Fruit fly (Drosophila melanogaster) whole organism, embryonic: ENCODE data around the gene CG3909.

ENCODE experiments used
- Atf3 ChIP-seq: fragments of 200-800 bp; sonication (Bioruptor generic); optimal IDR thresholded peaks from 3 replicates; lab custom pipeline; 2016; ENCODE audit warnings: missing biosample characterization, missing genetic modification characterization
- BtbVII ChIP-seq: fragments of 200-800 bp; sonication (Bioruptor generic); optimal IDR thresholded peaks from 3 replicates; lab custom pipeline; 2017; ENCODE audit warnings: missing biosample characterization, mild to moderate bottlenecking, missing genetic modification characterization
- CG10209 ChIP-seq: fragments of 200-800 bp; sonication (Bioruptor generic); optimal IDR thresholded peaks from 3 replicates; lab custom pipeline; 2017; ENCODE audit warnings: missing biosample characterization, mild to moderate bottlenecking, missing genetic modification characterization, missing genetic modification reagents
- CG11696 ChIP-seq: fragments of 200-800 bp; sonication (Bioruptor generic); IDR thresholded peaks from 2 replicates; pipeline ENCODE4 v1.3.6; 2022; ENCODE audit warnings: missing biosample characterization, missing genetic modification characterization
- CG12155 ChIP-seq: fragments of 200-800 bp; sonication (Bioruptor generic); optimal IDR thresholded peaks from 3 replicates; lab custom pipeline; 2016; ENCODE audit warnings: missing biosample characterization, missing genetic modification characterization
- CG12391 ChIP-seq: fragments of 200-800 bp; sonication (Bioruptor generic); optimal IDR thresholded peaks from 3 replicates; lab custom pipeline; 2018; ENCODE audit warnings: missing biosample characterization, mild to moderate bottlenecking, missing genetic modification characterization, moderate library complexity
- CG12769 ChIP-seq: fragments of 200-800 bp; sonication (Bioruptor generic); optimal IDR thresholded peaks from 2 replicates; lab custom pipeline; 2019; ENCODE audit warnings: missing biosample characterization, mild to moderate bottlenecking, missing genetic modification characterization, moderate library complexity
- CG1602 ChIP-seq: fragments of 200-800 bp; sonication (Bioruptor generic); optimal IDR thresholded peaks from 3 replicates; lab custom pipeline; 2016; ENCODE audit warnings: missing biosample characterization, missing genetic modification characterization
- CG18599 ChIP-seq: fragments of 200-800 bp; sonication (Bioruptor generic); optimal IDR thresholded peaks from 3 replicates; lab custom pipeline; 2017; ENCODE audit warnings: missing biosample characterization, missing genetic modification characterization, mild to moderate bottlenecking, moderate library complexity, missing genetic modification reagents
- CG2678 ChIP-seq: fragments of 200-800 bp; sonication (Bioruptor generic); optimal IDR thresholded peaks from 3 replicates; lab custom pipeline; 2019; ENCODE audit warnings: missing biosample characterization, mild to moderate bottlenecking, missing genetic modification characterization, moderate library complexity
- CG31365 ChIP-seq: fragments of 200-800 bp; sonication (Bioruptor generic); optimal IDR thresholded peaks from 2 replicates; lab custom pipeline; 2018; ENCODE audit warnings: missing biosample characterization, mild to moderate bottlenecking, missing genetic modification characterization
- CG32767 ChIP-seq: fragments of 200-800 bp; sonication (Bioruptor generic); IDR thresholded peaks from 2 replicates; pipeline ENCODE4 v1.3.6; 2022; ENCODE audit warnings: missing biosample characterization, missing genetic modification characterization
- CG3281 ChIP-seq: fragments of 200-800 bp; sonication (Bioruptor generic); optimal IDR thresholded peaks from 3 replicates; lab custom pipeline; 2017; ENCODE audit warnings: missing biosample characterization, mild to moderate bottlenecking, missing genetic modification characterization
- CG5953 ChIP-seq: fragments of 200-800 bp; sonication (Bioruptor generic); IDR thresholded peaks from 2 replicates; pipeline ENCODE4 v1.3.6; 2022; ENCODE audit warnings: missing biosample characterization, missing genetic modification characterization
- CG6254 ChIP-seq: fragments of 200-800 bp; sonication (Bioruptor generic); optimal IDR thresholded peaks from 3 replicates; lab custom pipeline; 2017; ENCODE audit warnings: mild to moderate bottlenecking, missing biosample characterization, missing genetic modification reagents, missing genetic modification characterization
- CG8478 ChIP-seq: fragments of >200 bp; optimal IDR thresholded peaks from 2 replicates; lab custom pipeline; 2018
- CG9215 ChIP-seq: fragments of 200-800 bp; sonication (Bioruptor generic); IDR thresholded peaks from 2 replicates; pipeline ENCODE4 v1.3.6; 2022; ENCODE audit warnings: missing biosample characterization, missing genetic modification characterization
- CG9876 ChIP-seq: fragments of 200-800 bp; sonication (Bioruptor generic); optimal IDR thresholded peaks from 2 replicates; lab custom pipeline; 2016; ENCODE audit warnings: missing biosample characterization, missing genetic modification characterization
- CTCF ChIP-seq: fragments of 200-800 bp; sonication (Bioruptor generic); optimal IDR thresholded peaks from 2 replicates; lab custom pipeline; 2017; ENCODE audit warnings: missing biosample characterization, mild to moderate bottlenecking, missing genetic modification characterization, moderate library complexity
- Camta ChIP-seq: fragments of 200-800 bp; sonication (Bioruptor generic); optimal IDR thresholded peaks from 2 replicates; lab custom pipeline; 2016; ENCODE audit warnings: missing biosample characterization, missing genetic modification characterization
- Dll ChIP-seq: fragments of 200-800 bp; sonication (Bioruptor generic); IDR thresholded peaks from 4 replicates; pipeline ENCODE4 v1.3.6; 2022; ENCODE audit warnings: missing biosample characterization, missing genetic modification characterization; ENCODE audit not compliant: partially characterized antibody
- Doc3 ChIP-seq: fragments of 200-800 bp; sonication (Bioruptor generic); IDR thresholded peaks from 3 replicates; pipeline ENCODE4 v1.3.6; 2022; ENCODE audit warnings: missing biosample characterization, missing genetic modification characterization; ENCODE audit not compliant: partially characterized antibody
- ERR ChIP-seq: fragments of 200-800 bp; sonication (Bioruptor generic); optimal IDR thresholded peaks from 2 replicates; lab custom pipeline; 2016; ENCODE audit warnings: missing biosample characterization, missing genetic modification characterization
- Elba2 ChIP-seq: fragments of 200-800 bp; sonication (Bioruptor generic); optimal IDR thresholded peaks from 3 replicates; lab custom pipeline; 2016; ENCODE audit warnings: missing biosample characterization, missing genetic modification characterization
- Fer1 ChIP-seq: fragments of 200-800 bp; sonication (Bioruptor generic); optimal IDR thresholded peaks from 2 replicates; lab custom pipeline; 2017; ENCODE audit warnings: missing biosample characterization, mild to moderate bottlenecking, missing genetic modification characterization
- HmgZ ChIP-seq: fragments of 200-800 bp; sonication (Bioruptor generic); optimal IDR thresholded peaks from 2 replicates; lab custom pipeline; 2018; ENCODE audit warnings: missing biosample characterization, mild to moderate bottlenecking, missing genetic modification characterization
- Hr3 ChIP-seq: fragments of 200-800 bp; sonication (Bioruptor generic); optimal IDR thresholded peaks from 3 replicates; lab custom pipeline; 2016; ENCODE audit warnings: missing biosample characterization, missing genetic modification characterization
- MTF-1 ChIP-seq: fragments of 200-800 bp; sonication (Bioruptor generic); optimal IDR thresholded peaks from 2 replicates; lab custom pipeline; 2018; ENCODE audit warnings: missing biosample characterization, mild to moderate bottlenecking, missing genetic modification characterization, borderline replicate concordance
- Meics ChIP-seq: fragments of 200-800 bp; sonication (Bioruptor generic); optimal IDR thresholded peaks from 2 replicates; lab custom pipeline; 2017; ENCODE audit warnings: missing biosample characterization, mild to moderate bottlenecking, missing genetic modification characterization
- Opbp ChIP-seq: fragments of 200-800 bp; sonication (Bioruptor generic); IDR thresholded peaks from 3 replicates; pipeline ENCODE4 v1.3.6; 2022; ENCODE audit warnings: missing biosample characterization, missing genetic modification characterization; ENCODE audit not compliant: partially characterized antibody
- Sry-δ ChIP-seq: fragments of 200-800 bp; sonication (Bioruptor generic); optimal IDR thresholded peaks from 2 replicates; lab custom pipeline; 2016; ENCODE audit warnings: missing biosample characterization, missing genetic modification characterization
- Trl ChIP-seq, 3 experiments: fragments of >200 bp in 2 of 3; fragments of 200-800 bp in 1 of 3; sonication (Bioruptor generic) in 1 of 3; optimal IDR thresholded peaks; 2 replicates in 1 of 3; 3 replicates in 2 of 3; lab custom pipeline; 2016 to 2017; ENCODE audit warnings: missing biosample characterization in 1 of 3, missing genetic modification characterization in 1 of 3
- Xrp1 ChIP-seq: fragments of 200-800 bp; sonication (Bioruptor generic); IDR thresholded peaks from 2 replicates; pipeline ENCODE4 v1.3.6; 2022; ENCODE audit warnings: missing biosample characterization, missing genetic modification characterization
- btn ChIP-seq: fragments of 200-800 bp; sonication (Bioruptor generic); optimal IDR thresholded peaks from 2 replicates; lab custom pipeline; 2016; ENCODE audit warnings: missing biosample characterization, missing genetic modification characterization
- chinmo ChIP-seq: fragments of 200-800 bp; sonication (Bioruptor generic); IDR thresholded peaks from 4 replicates; pipeline ENCODE4 v1.3.6; 2022; ENCODE audit warnings: missing biosample characterization, missing genetic modification characterization; ENCODE audit not compliant: partially characterized antibody
- fd96Cb ChIP-seq: fragments of 200-800 bp; sonication (Bioruptor generic); optimal IDR thresholded peaks from 2 replicates; lab custom pipeline; 2018; ENCODE audit warnings: missing biosample characterization, mild to moderate bottlenecking, missing genetic modification characterization, moderate library complexity
- gfzf ChIP-seq: fragments of 200-800 bp; sonication (Bioruptor generic); optimal IDR thresholded peaks from 2 replicates; lab custom pipeline; 2016; ENCODE audit warnings: missing biosample characterization, mild to moderate bottlenecking, missing genetic modification characterization, moderate library complexity
- hkb ChIP-seq, 2 experiments: fragments of 200-800 bp in 1 of 2; fragments of >200 bp in 1 of 2; sonication (Bioruptor generic) in 1 of 2; IDR thresholded peaks in 1 of 2; optimal IDR thresholded peaks in 1 of 2; 2 replicates each; pipeline versions ENCODE4 v1.3.6 to Lab custom; 2017 to 2022; ENCODE audit warnings: missing biosample characterization in 1 of 2, missing genetic modification characterization in 1 of 2
- inv ChIP-seq: fragments of 200-800 bp; sonication (Bioruptor generic); IDR thresholded peaks from 2 replicates; pipeline ENCODE4 v1.3.6; 2022; ENCODE audit warnings: missing biosample characterization, missing genetic modification characterization; ENCODE audit not compliant: partially characterized antibody
- mirr ChIP-seq: fragments of 200-800 bp; sonication (Bioruptor generic); optimal IDR thresholded peaks from 3 replicates; lab custom pipeline; 2018; ENCODE audit warnings: missing biosample characterization, mild to moderate bottlenecking, missing genetic modification characterization
- pho ChIP-seq: fragments of 200-800 bp; sonication (Bioruptor generic); optimal IDR thresholded peaks from 2 replicates; lab custom pipeline; 2016; ENCODE audit warnings: missing biosample characterization, missing genetic modification characterization
- pum ChIP-seq: fragments of 200-800 bp; sonication (Bioruptor generic); optimal IDR thresholded peaks from 2 replicates; lab custom pipeline; 2016; ENCODE audit warnings: missing biosample characterization, missing genetic modification characterization
- ranshi ChIP-seq: fragments of 200-800 bp; sonication (Bioruptor generic); IDR thresholded peaks from 2 replicates; pipeline ENCODE4 v1.3.6; 2022; ENCODE audit warnings: missing biosample characterization, missing genetic modification characterization
- sc ChIP-seq, 3 experiments: fragments of >200 bp in 2 of 3; fragments of 200-800 bp in 1 of 3; sonication (Bioruptor generic) in 1 of 3; optimal IDR thresholded peaks; 2 replicates in 2 of 3; 3 replicates in 1 of 3; lab custom pipeline; 2017; ENCODE audit warnings: mild to moderate bottlenecking in 1 of 3, missing biosample characterization in 1 of 3, missing genetic modification characterization in 1 of 3, missing genetic modification reagents in 1 of 3
- schlank ChIP-seq: fragments of 200-800 bp; sonication (Bioruptor generic); optimal IDR thresholded peaks from 2 replicates; lab custom pipeline; 2018; ENCODE audit warnings: missing biosample characterization, mild to moderate bottlenecking, missing genetic modification characterization
- sob ChIP-seq: fragments of 200-800 bp; sonication (Bioruptor generic); IDR thresholded peaks from 2 replicates; pipeline ENCODE4 v1.3.6; 2022; ENCODE audit warnings: missing biosample characterization, missing genetic modification characterization
- tap ChIP-seq: fragments of 200-800 bp; optimal IDR thresholded peaks from 3 replicates; lab custom pipeline; 2019; ENCODE audit warnings: missing biosample characterization, mild to moderate bottlenecking, missing genetic modification characterization, moderate library complexity
- z ChIP-seq: fragments of 200-800 bp; sonication (Bioruptor generic); IDR thresholded peaks from 3 replicates; pipeline ENCODE4 v1.3.6; 2022; ENCODE audit warnings: missing biosample characterization, missing genetic modification characterization

The CG3909 gene

DNA sequence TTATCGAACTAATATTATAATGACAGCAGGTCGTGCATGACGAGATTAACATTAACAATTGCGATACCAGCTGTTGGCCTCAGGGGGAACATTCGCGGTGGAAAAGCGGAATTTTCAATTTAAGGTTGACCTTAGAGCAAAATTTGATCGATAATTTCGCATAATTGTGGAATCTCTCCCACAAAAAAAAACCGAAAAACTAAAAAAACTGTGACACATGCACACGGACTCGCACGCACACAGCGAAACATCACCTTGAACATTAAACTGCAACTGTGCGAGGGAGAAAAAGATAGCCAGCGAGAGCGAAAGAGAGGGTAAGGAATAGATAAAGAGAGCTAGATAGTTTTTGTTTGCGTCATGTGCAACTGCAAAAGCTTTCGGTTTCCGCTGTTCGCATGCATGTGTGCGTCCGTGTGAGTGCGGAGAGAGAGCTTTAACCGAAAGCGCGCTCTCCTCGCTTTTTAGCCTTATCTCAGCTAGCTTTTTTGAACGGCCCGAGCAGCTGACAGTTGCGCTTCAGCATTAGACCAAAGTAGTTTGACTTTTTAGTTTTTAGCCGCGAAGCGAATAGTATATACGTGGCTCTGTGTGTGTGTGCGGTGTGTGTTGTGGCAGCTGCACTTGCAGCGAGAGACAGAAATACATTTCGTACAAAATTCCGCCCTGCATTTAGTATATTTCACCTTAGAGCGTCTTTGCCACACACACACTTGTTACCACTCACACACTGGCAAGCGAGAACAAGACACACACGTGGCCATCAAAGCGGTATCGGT lies 50.4 kb downstream of the CG3909 start (continued):
- TF ChIP-seq sob (GFP tag; lab: Robert Waterston, UW), result peak; percentile 55
- no peak for TF ChIP-seq CG12155 (GFP tag; lab: Kevin White, UChicago)
- TF ChIP-seq hkb (optimal IDR thresholded peaks at IDR 0.05; lab: Kevin White, UChicago), result no peak
- peak; percentile 30 for TF ChIP-seq hkb (GFP tag; IDR thresholded peaks at IDR 0.05; lab: Robert Waterston, UW)
- TF ChIP-seq pho (GFP tag; lab: Kevin White, UChicago), result no peak
- TF ChIP-seq tap, result no peak
- no peak for TF ChIP-seq CG32767 (GFP tag; lab: Robert Waterston, UW)
- TF ChIP-seq Sry-δ (GFP tag; lab: Kevin White, UChicago), result no peak
- peak; percentile 43 for TF ChIP-seq CG12769 (tag; lab: Kevin White, UChicago)
- TF ChIP-seq CG18599 (GFP tag; lab: Kevin White, UChicago), result no peak
- TF ChIP-seq CG2678 (tag; lab: Kevin White, UChicago), result peak; percentile 21
- TF ChIP-seq CG9215 (GFP tag; lab: Robert Waterston, UW), result no peak
- TF ChIP-seq gfzf (GFP tag; lab: Kevin White, UChicago), result no peak
- TF ChIP-seq Xrp1, result no peak
- no peak for TF ChIP-seq btn (GFP tag; lab: Kevin White, UChicago)
- TF ChIP-seq ranshi (GFP tag; lab: Robert Waterston, UW), result no peak
- peak; percentile 45 for TF ChIP-seq HmgZ (tag; lab: Kevin White, UChicago)
- no peak for TF ChIP-seq Atf3
- TF ChIP-seq CG1602, result no peak
- TF ChIP-seq schlank (tag; lab: Kevin White, UChicago), result no peak
- TF ChIP-seq sc (optimal IDR thresholded peaks at IDR 0.05; lab: Kevin White, UChicago), result no peak
- TF ChIP-seq sc (GFP tag; optimal IDR thresholded peaks at IDR 0.05; lab: Kevin White, UChicago), result no peak
- peak; percentile 8 for TF ChIP-seq CG31365 (tag; lab: Kevin White, UChicago)
- TF ChIP-seq Meics, result peak; percentile 5
- TF ChIP-seq BtbVII (GFP tag; lab: Kevin White, UChicago), result peak; percentile 42
- TF ChIP-seq CG3281 (GFP tag; lab: Kevin White, UChicago), result peak; percentile 39
- no peak for TF ChIP-seq ERR
- TF ChIP-seq CG12391 (tag; lab: Kevin White, UChicago), result no peak
- no peak for TF ChIP-seq Doc3
- TF ChIP-seq mirr (GFP tag; lab: Kevin White, UChicago), result peak; percentile 59
- no peak for TF ChIP-seq CG9876
- TF ChIP-seq MTF-1 (GFP tag; lab: Kevin White, UChicago), result peak; percentile 44
- TF ChIP-seq CG8478 (lab: Kevin White, UChicago), result peak; percentile 7
- TF ChIP-seq inv (GFP tag; lab: Robert Waterston, UW), result 0 out of 2 replicates have a peak, but pooled peaks have one; percentile 24
- TF ChIP-seq Trl (optimal IDR thresholded peaks at IDR 0.05; lab: Kevin White, UChicago), result peak; percentile 83 to 91
- TF ChIP-seq Trl (GFP tag; optimal IDR thresholded peaks at IDR 0.05; lab: Kevin White, UChicago), result no peak
- peak; percentile 29; the same call in 1 of the 3 replicates for TF ChIP-seq Opbp (GFP tag; lab: Robert Waterston, UW)
- no peak for TF ChIP-seq Elba2 (GFP tag; lab: Kevin White, UChicago)
- no peak for TF ChIP-seq CG10209 (GFP tag; lab: Kevin White, UChicago)
- 0 out of 2 replicates have a peak, but pooled peaks have one; percentile 44 for TF ChIP-seq CG5953 (GFP tag; lab: Robert Waterston, UW)
- no peak for TF ChIP-seq pum (GFP tag; lab: Kevin White, UChicago)
- no peak for TF ChIP-seq z (GFP tag; lab: Robert Waterston, UW)
- peak; percentile 59 for TF ChIP-seq Fer1
- TF ChIP-seq Camta (GFP tag; lab: Kevin White, UChicago), result no peak
- TF ChIP-seq fd96Cb, result no peak
- TF ChIP-seq Hr3 (GFP tag; lab: Kevin White, UChicago), result no peak
- TF ChIP-seq chinmo, result peak; percentile 100
- TF ChIP-seq Dll (GFP tag; lab: Robert Waterston, UW), result 0 out of 4 replicates have a peak, but pooled peaks have one; percentile 15
- no peak for TF ChIP-seq CG11696 (GFP tag; lab: Robert Waterston, UW)
- TF ChIP-seq CG6254 (GFP tag; lab: Kevin White, UChicago), result peak; percentile 6
- TF ChIP-seq CTCF, result peak; percentile 44
